Worm (Caenorhabditis elegans) whole organism, midembryonic: Measurements from ENCODE around the gene T01B7.13.

Source experiments
- T22C8.4 ChIP-seq: fragments of 200-800 bp; sonication (Bioruptor generic); IDR thresholded peaks from 2 replicates; pipeline ENCODE4 v1.3.6; 2022; ENCODE audit warnings: missing genetic modification characterization, missing compliant biosample characterization
- cog-1 ChIP-seq: sonication (generic microtip); optimal IDR thresholded peaks from 2 replicates; lab custom pipeline; 2016; ENCODE audit warnings: missing genetic modification characterization, missing compliant biosample characterization
- flt-1 ChIP-seq: fragments of 200-800 bp; sonication (Bioruptor generic); IDR thresholded peaks from 2 replicates; pipeline ENCODE4 v1.3.6; 2022; ENCODE audit warnings: missing genetic modification characterization, missing compliant biosample characterization
- klf-2 ChIP-seq: fragments of 200-800 bp; sonication (Bioruptor generic); conservative IDR thresholded peaks from 2 replicates; pipeline ENCODE4 v1.3.6; 2022; ENCODE audit warnings: missing genetic modification reagents, missing genetic modification characterization, missing compliant biosample characterization
- med-1 ChIP-seq: sonication (generic microtip); optimal IDR thresholded peaks from 2 replicates; lab custom pipeline; 2017; ENCODE audit warnings: missing genetic modification characterization, mild to moderate bottlenecking, missing compliant biosample characterization, antibody characterized with exemption, missing genetic modification reagents; ENCODE audit not compliant: insufficient read depth
- ref-1 ChIP-seq: fragments of 200-800 bp; sonication (Bioruptor generic); conservative IDR thresholded peaks from 2 replicates; pipeline ENCODE4 v1.3.6; 2022; ENCODE audit warnings: missing genetic modification reagents, missing genetic modification characterization, missing compliant biosample characterization
- tab-1 ChIP-seq: fragments of 200-800 bp; sonication (Bioruptor generic); IDR thresholded peaks from 2 replicates; pipeline ENCODE4 v1.3.6; 2022; ENCODE audit warnings: missing genetic modification characterization, missing compliant biosample characterization
- ztf-23 ChIP-seq: fragments of 200-800 bp; sonication (Bioruptor generic); IDR thresholded peaks from 2 replicates; pipeline ENCODE4 v1.3.6; 2022; ENCODE audit warnings: missing genetic modification reagents, missing genetic modification characterization, missing compliant biosample characterization
- ztf-29 ChIP-seq: fragments of 200-800 bp; sonication (Bioruptor generic); IDR thresholded peaks from 2 replicates; pipeline ENCODE4 v1.3.6; 2022; ENCODE audit warnings: missing genetic modification reagents, missing genetic modification characterization, missing compliant biosample characterization

Gene T01B7.13

ce11 chrII:8714913-8715447 lies at the start of gene T01B7.13, which contains the start of gene rab-21:
TSS of gene T01B7.13 (plus strand) at chrII:8715397.
TSS of gene rab-21 (minus strand) at chrII:8715013.
- TF ChIP-seq klf-2 (GFP tag; lab: Robert Waterston, UW): no peak
- no peak for TF ChIP-seq tab-1 (GFP tag; lab: Robert Waterston, UW)
- no peak for TF ChIP-seq med-1
- no peak for TF ChIP-seq ztf-23 (GFP tag; lab: Robert Waterston, UW)
- TF ChIP-seq flt-1 (GFP tag; lab: Robert Waterston, UW): no peak
- TF ChIP-seq T22C8.4: no peak
- TF ChIP-seq ref-1: no peak
- no peak for TF ChIP-seq cog-1 (tag; lab: Kevin White, UChicago)
- no peak for TF ChIP-seq ztf-29 (GFP tag; lab: Robert Waterston, UW)

ce11 chrII:8668871-8669270 lies 46.3 kb upstream of the T01B7.13 start:
- TF ChIP-seq flt-1 (GFP tag; lab: Robert Waterston, UW) (no peak), klf-2 (GFP tag; lab: Robert Waterston, UW) (no peak), ztf-29 (GFP tag; lab: Robert Waterston, UW) (no peak), ref-1 (no peak), T22C8.4 (no peak), med-1 (no peak)

DNA sequence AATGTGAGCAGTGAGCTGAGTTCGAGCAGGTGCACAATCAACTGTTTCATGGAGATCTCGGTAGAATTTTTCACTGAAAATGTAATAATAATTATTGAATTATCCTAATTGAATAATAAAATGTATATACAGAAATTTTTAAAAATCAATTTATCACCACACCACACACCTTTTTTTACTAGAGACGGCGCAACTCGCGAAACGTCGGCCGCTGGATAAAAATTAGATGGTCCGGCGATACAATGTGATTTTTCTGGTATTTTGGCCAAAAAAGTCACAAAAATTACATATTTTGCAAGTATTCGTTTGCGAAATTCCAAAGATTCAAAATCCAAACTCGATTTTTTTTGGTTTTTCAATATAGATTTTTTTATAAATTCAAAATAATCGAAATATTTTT lies 44.4 kb upstream of the T01B7.13 start:
- no peak for TF ChIP-seq med-1
- no peak for TF ChIP-seq ztf-23 (GFP tag; lab: Robert Waterston, UW)
- no peak for TF ChIP-seq cog-1 (tag; lab: Kevin White, UChicago)
- TF ChIP-seq flt-1 (GFP tag; lab: Robert Waterston, UW): no peak
- no peak for TF ChIP-seq klf-2 (GFP tag; lab: Robert Waterston, UW)
- TF ChIP-seq T22C8.4: no peak
- TF ChIP-seq ztf-29 (GFP tag; lab: Robert Waterston, UW): no peak
- TF ChIP-seq tab-1 (GFP tag; lab: Robert Waterston, UW): no peak
- TF ChIP-seq ref-1: no peak

- TF ChIP-seq ztf-23 (GFP tag; lab: Robert Waterston, UW) (no peak), ref-1 (no peak), cog-1 (tag; lab: Kevin White, UChicago) (no peak), flt-1 (GFP tag; lab: Robert Waterston, UW) (no peak), tab-1 (GFP tag; lab: Robert Waterston, UW) (no peak), med-1 (no peak), ztf-29 (GFP tag; lab: Robert Waterston, UW) (no peak), klf-2 (GFP tag; lab: Robert Waterston, UW) (no peak), T22C8.4 (no peak)
Measured at ce11 chrII:8675369-8675768, 39.8 kb upstream of the T01B7.13 start.

DNA sequence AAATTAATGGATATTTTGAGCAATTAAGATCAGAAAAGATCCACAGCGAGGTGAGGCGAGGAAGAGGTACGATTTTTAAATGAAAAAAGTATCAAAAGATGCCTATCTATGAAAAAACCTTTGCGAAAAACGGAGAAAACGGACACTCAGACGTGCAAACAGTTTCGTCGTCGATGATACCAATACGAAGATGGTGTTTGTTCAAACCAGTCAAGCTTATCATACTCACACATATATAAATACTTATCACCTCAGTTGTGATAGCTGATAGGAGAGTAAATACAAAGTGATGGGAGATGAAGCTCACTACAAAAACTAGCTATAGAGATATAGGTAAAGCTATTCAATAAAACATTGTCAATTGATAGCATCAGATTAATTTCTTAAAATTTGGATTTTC lies 35.4 kb upstream of the T01B7.13 start:
- TF ChIP-seq med-1: no peak
- no peak for TF ChIP-seq ztf-29 (GFP tag; lab: Robert Waterston, UW)
- TF ChIP-seq T22C8.4: no peak
- TF ChIP-seq ztf-23 (GFP tag; lab: Robert Waterston, UW): no peak
- no peak for TF ChIP-seq flt-1 (GFP tag; lab: Robert Waterston, UW)
- TF ChIP-seq cog-1 (tag; lab: Kevin White, UChicago): no peak
- TF ChIP-seq ref-1: no peak
- no peak for TF ChIP-seq klf-2 (GFP tag; lab: Robert Waterston, UW)
- TF ChIP-seq tab-1 (GFP tag; lab: Robert Waterston, UW): no peak

DNA sequence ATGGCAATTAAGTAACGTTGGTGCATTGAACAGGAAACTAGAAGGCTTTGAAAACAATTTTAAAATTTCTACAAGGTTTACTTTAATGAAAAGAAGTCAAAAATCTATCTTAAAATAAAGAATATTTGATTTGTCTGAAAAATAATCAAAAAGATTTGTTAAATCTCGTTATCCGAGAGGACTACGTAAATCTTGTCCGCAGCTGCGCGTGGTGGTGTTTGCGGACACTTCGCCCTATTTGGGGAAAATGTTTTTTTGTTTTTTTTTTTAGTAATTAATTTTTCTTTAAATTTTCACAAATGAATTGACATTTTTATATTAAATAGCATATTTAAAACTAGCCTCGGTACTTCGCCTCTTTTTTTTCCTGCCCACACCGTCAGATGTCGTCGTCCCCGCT lies 31.3 kb upstream of the T01B7.13 start:
- TF ChIP-seq ztf-29 (GFP tag; lab: Robert Waterston, UW) (no peak), ztf-23 (GFP tag; lab: Robert Waterston, UW) (no peak), flt-1 (GFP tag; lab: Robert Waterston, UW) (no peak), tab-1 (GFP tag; lab: Robert Waterston, UW) (no peak), cog-1 (tag; lab: Kevin White, UChicago) (no peak), med-1 (no peak), klf-2 (GFP tag; lab: Robert Waterston, UW) (no peak)

DNA sequence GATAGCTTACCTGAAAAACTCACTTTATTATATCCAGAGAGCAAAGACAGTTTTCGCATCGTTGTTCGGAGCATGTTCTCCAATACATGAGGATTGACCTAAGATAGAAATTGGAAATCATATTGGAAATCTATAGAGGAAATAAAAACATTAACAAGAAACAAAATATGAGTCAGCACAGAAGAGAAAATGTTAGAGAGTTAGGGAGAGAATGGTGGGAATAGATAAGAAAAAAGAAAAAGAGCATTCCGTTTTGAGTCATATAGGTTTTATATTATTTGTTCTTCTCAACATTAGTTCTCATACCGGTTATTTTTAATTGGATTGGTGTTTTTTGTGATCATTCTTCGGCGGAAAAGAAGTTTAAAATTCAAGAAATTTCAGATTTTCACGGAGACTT lies 30.4 kb upstream of the T01B7.13 start, which contains the start of gene hgap-2:
Gene hgap-2, minus strand, starts transcription at position 101 of the 400 bp plus-strand sequence.
- TF ChIP-seq tab-1 (GFP tag; lab: Robert Waterston, UW) (no peak), ztf-29 (GFP tag; lab: Robert Waterston, UW) (no peak), T22C8.4 (no peak), med-1 (no peak), ref-1 (no peak), ztf-23 (GFP tag; lab: Robert Waterston, UW) (no peak), klf-2 (GFP tag; lab: Robert Waterston, UW) (no peak), flt-1 (GFP tag; lab: Robert Waterston, UW) (no peak), cog-1 (tag; lab: Kevin White, UChicago) (no peak)

DNA sequence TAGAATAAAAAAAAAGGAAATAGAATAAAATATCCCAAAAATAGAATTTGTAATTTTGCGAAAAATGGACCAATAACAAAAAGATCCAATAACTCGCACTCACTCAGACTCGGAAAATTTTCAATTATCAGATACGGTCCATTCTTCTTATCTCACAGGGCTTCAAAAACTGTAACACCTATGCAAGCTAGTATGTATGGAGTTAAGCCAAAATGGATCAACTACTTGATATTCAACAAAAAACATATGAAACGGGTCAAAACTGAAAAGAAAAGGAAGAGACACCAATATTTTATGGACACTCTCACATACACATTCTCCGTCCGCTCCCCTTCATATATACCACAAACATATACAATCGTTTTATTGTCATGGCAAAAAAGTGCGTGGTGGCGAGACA lies 29.6 kb upstream of the T01B7.13 start, which contains the start of gene C34C6.9:
Gene C34C6.9, plus strand, starts transcription at position 301 of the 400 bp plus-strand sequence.
- TF ChIP-seq cog-1 (tag; lab: Kevin White, UChicago) (no peak), flt-1 (GFP tag; lab: Robert Waterston, UW) (no peak), T22C8.4 (no peak), ztf-23 (GFP tag; lab: Robert Waterston, UW) (no peak), klf-2 (GFP tag; lab: Robert Waterston, UW) (no peak), med-1 (no peak), tab-1 (GFP tag; lab: Robert Waterston, UW) (no peak), ref-1 (no peak), ztf-29 (GFP tag; lab: Robert Waterston, UW) (no peak)

DNA sequence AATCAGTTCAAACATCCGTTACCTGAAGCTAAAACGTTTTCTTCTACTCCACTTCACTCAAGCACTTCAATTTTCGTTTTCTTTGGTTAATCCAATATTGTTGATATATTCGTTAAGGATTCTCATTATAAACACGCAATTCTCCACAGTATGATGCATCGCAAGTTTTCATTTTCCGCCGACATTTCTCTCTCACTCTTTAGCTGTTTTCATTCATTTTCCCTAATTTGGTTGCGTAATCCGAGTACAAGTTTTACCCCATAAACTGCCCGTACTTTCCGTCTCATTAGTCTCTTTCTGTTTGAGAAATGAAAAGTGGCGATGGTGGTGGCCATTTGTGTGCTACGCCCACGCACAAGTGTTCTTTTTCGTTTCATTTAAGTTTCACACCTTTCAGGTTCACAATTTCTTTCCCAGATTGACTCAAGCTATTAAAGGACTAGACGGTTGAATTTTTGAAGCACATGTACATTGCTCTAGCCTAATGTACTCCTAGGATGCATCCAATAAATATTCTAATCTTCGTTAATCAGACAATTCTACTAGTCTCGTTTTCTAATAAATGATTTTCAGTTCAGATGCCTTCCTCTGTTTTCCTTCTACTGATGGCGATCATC lies 23.7 kb upstream of the T01B7.13 start, which contains the start of gene C34C6.3:
Gene C34C6.3, plus strand, starts transcription at position 567 of the 617 bp plus-strand sequence.
- TF ChIP-seq klf-2 (GFP tag; lab: Robert Waterston, UW) (no peak), tab-1 (GFP tag; lab: Robert Waterston, UW) (no peak), ztf-29 (GFP tag; lab: Robert Waterston, UW) (no peak), T22C8.4 (no peak), ztf-23 (GFP tag; lab: Robert Waterston, UW) (no peak), flt-1 (GFP tag; lab: Robert Waterston, UW) (no peak)
